Worm (Caenorhabditis elegans) whole organism, dauer: ENCODE data around the gene str-83.

ENCODE experiments used
- unc-62 ChIP-seq: sonication (generic microtip); optimal IDR thresholded peaks from 2 replicates; lab custom pipeline; 2017; ENCODE audit warnings: missing biosample characterization, missing genetic modification reagents, missing genetic modification characterization

Gene str-83

ce11 chrV:3969664-3970063 is 7.4 kb upstream of the str-83 start:
- TF ChIP-seq unc-62 (GFP tag; lab: Kevin White, UChicago) = no peak

ce11 chrV:3970410-3970809 is 6.7 kb upstream of the str-83 start, which contains the start of gene cyp-34A9:
Gene cyp-34A9, minus strand, starts transcription at chrV:3970540.
- TF ChIP-seq unc-62 (GFP tag; lab: Kevin White, UChicago) = no peak

ce11 chrV:3972846-3973245 is 4.2 kb upstream of the str-83 start, which contains the start of gene cyp-34A10:
Gene cyp-34A10, minus strand, starts transcription at chrV:3972991.
- no peak for TF ChIP-seq unc-62 (GFP tag; lab: Kevin White, UChicago)

ce11 chrV:3974361-3974760 is 2.7 kb upstream of the str-83 start, which contains the start of gene str-82:
Gene str-82, plus strand, starts transcription at chrV:3974661.
- no peak for TF ChIP-seq unc-62 (GFP tag; lab: Kevin White, UChicago)

- TF ChIP-seq unc-62 (GFP tag; lab: Kevin White, UChicago) = no peak
These were observed 2.0 kb downstream of the str-83 start, which contains the start of gene nlp-34 for ce11 chrV:3979053-3979452. Gene nlp-34, minus strand, starts transcription at chrV:3979134.

ce11 chrV:3979819-3980218 is 2.8 kb downstream of the str-83 start, which contains the start of gene nlp-31:
Gene nlp-31, plus strand, starts transcription at chrV:3980055.
- no peak for TF ChIP-seq unc-62 (GFP tag; lab: Kevin White, UChicago)

ce11 chrV:3980228-3980933 is 3.3 kb downstream of the str-83 start:
- TF ChIP-seq unc-62 (GFP tag; lab: Kevin White, UChicago) = no peak

- TF ChIP-seq unc-62 (GFP tag; lab: Kevin White, UChicago) = no peak
These were observed 4.6 kb downstream of the str-83 start, which contains the start of gene nlp-30 for ce11 chrV:3981680-3982079. Gene nlp-30, plus strand, starts transcription at chrV:3981980.

- TF ChIP-seq unc-62 (GFP tag; lab: Kevin White, UChicago) = no peak
These were observed 7.1 kb downstream of the str-83 start, which contains the start of gene nlp-29 for ce11 chrV:3984178-3984577. Gene nlp-29, plus strand, starts transcription at chrV:3984425.

- no peak for TF ChIP-seq unc-62 (GFP tag; lab: Kevin White, UChicago)
These were observed 8.0 kb downstream of the str-83 start for ce11 chrV:3985104-3985503.

ce11 chrV:3987616-3988015 is 10.6 kb downstream of the str-83 start, which contains the start of gene nlp-28:
Gene nlp-28, plus strand, starts transcription at chrV:3987900.
- no peak for TF ChIP-seq unc-62 (GFP tag; lab: Kevin White, UChicago)

- no peak for TF ChIP-seq unc-62 (GFP tag; lab: Kevin White, UChicago)
These were observed 12.0 kb downstream of the str-83 start, which contains the start of gene nlp-27 for ce11 chrV:3989070-3989469. Gene nlp-27, plus strand, starts transcription at chrV:3989378.

- TF ChIP-seq unc-62 (GFP tag; lab: Kevin White, UChicago) = no peak
These were observed 15.3 kb downstream of the str-83 start for ce11 chrV:3992334-3992733.

ce11 chrV:3994048-3994447 is 17.0 kb downstream of the str-83 start, which contains the start of gene K09D9.9:
Gene K09D9.9, minus strand, starts transcription at chrV:3994148.
- TF ChIP-seq unc-62 (GFP tag; lab: Kevin White, UChicago) = no peak

- no peak for TF ChIP-seq unc-62 (GFP tag; lab: Kevin White, UChicago)
These were observed 18.8 kb downstream of the str-83 start, which contains the start of gene srx-62 for ce11 chrV:3995838-3996237. Gene srx-62, minus strand, starts transcription at chrV:3995938.

- TF ChIP-seq unc-62 (GFP tag; lab: Kevin White, UChicago) = no peak
These were observed 27.5 kb downstream of the str-83 start for ce11 chrV:4004577-4004976.

- TF ChIP-seq unc-62 (GFP tag; lab: Kevin White, UChicago) = no peak
These were observed 28.2 kb downstream of the str-83 start, which contains the start of gene srh-8 for ce11 chrV:4005219-4005618. Gene srh-8, plus strand, starts transcription at chrV:4005519.
